Worm (Caenorhabditis elegans): Measurements from ENCODE around the gene sgca-1.

The sgca-1 gene

DNA sequence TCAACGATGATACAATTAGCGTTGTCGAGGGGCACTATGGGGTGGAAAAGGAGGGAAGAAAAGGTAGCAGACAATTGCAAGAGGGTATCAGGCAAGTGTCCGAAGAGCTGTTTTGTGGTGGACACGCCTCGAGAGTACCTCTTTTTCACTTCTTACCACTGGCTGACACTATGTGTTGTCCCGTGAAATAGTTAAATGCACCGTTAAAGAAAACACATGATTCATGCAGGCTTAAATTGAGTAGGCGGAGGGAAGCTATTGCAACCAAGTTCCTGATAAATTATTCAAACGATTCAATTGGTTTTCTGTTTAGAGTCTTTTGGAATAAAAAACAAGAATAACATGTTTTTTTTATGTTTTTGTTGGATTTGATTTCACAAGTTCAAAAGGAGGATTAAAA, 11.3 kb downstream of the sgca-1 start, which contains the start of gene irk-1:
Gene irk-1 (minus strand): TSS at position 101 of the 400 bp plus-strand sequence.
- TF ChIP-seq tra-4 (tag; optimal IDR thresholded peaks at IDR 0.05) (no peak), tbx-37 (GFP tag; conservative IDR thresholded peaks at IDR 0.05) (no peak), ama-1 (optimal IDR thresholded peaks at IDR 0.05) (no peak), tbx-11 (GFP tag; IDR thresholded peaks at IDR 0.05) (no peak), ceh-13 (GFP tag; optimal IDR thresholded peaks at IDR 0.05) (no peak), sea-1 (GFP tag; conservative IDR thresholded peaks at IDR 0.05) (no peak), pes-1 (GFP tag; IDR thresholded peaks at IDR 0.05) (no peak), scrt-1 (GFP tag; IDR thresholded peaks at IDR 0.05) (no peak), hmbx-1 (tag; optimal IDR thresholded peaks at IDR 0.05) (no peak), F13C5.2 (tag; optimal IDR thresholded peaks at IDR 0.05) (no peak), aly-1 (tag; optimal IDR thresholded peaks at IDR 0.05) (no peak), ceh-36 (tag; optimal IDR thresholded peaks at IDR 0.05) (no peak), ets-7 (tag; optimal IDR thresholded peaks at IDR 0.05) (no peak), hmg-4 (GFP tag; optimal IDR thresholded peaks at IDR 0.05) (no peak)

DNA sequence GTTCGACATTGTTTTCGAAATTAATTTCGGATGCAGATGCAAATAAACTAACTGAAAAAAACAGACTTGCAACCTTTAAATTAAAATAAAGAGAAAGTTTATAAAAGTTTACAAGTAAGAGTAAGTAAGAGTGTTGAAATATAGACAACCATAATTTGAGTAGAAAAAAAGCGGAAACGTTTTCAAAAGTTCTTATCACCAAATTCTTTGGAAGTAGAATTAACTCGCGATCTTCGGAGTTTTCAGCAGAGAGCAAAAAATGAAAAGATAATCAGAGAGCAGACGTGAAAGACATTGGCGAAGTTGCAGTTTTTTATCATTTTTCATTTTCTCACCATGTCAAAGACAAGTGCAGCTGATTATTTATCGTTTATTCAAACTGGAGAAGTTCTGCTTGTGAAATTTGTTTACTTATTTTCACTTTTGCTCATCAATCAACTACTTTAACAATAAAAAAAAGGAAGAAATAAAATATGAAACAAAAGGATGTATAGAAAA, 27.6 kb downstream of the sgca-1 start, which contains the start of gene abts-4:
Gene abts-4 (minus strand): TSS at position 51 of the 498 bp plus-strand sequence.
- no peak for TF ChIP-seq pes-1 (GFP tag; IDR thresholded peaks at IDR 0.05)

DNA sequence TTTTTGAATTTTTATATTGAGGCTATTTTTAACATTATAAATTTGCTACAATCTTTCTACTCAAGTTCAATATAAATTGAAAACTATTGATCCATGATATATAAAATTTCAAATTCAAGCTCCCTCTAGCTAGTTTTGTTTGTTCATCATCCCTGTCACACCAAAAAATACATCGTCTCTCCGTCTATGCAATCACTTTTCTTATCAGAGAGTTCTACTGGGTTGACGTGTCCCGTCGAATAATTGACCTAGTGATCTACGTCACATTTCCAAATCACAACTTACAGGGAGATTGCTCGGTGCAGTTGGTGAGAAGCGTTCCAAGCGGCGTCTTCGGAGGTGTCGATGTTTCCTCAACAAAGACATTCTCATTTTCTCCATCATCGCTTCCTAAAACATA, 28.1 kb downstream of the sgca-1 start:
- TF ChIP-seq ama-1 (optimal IDR thresholded peaks at IDR 0.05), result no peak
- no peak for TF ChIP-seq tra-4 (tag; optimal IDR thresholded peaks at IDR 0.05)
- no peak for TF ChIP-seq ceh-36 (tag; optimal IDR thresholded peaks at IDR 0.05)
- no peak for TF ChIP-seq scrt-1 (GFP tag; IDR thresholded peaks at IDR 0.05)
- TF ChIP-seq B0310.2 (tag; optimal IDR thresholded peaks at IDR 0.05), result no peak
- TF ChIP-seq ceh-13 (GFP tag; optimal IDR thresholded peaks at IDR 0.05), result no peak
- TF ChIP-seq hmg-4 (GFP tag; optimal IDR thresholded peaks at IDR 0.05), result no peak
- TF ChIP-seq tbx-37 (GFP tag; conservative IDR thresholded peaks at IDR 0.05), result no peak
- TF ChIP-seq sea-1 (GFP tag; conservative IDR thresholded peaks at IDR 0.05), result no peak
- no peak for TF ChIP-seq hmbx-1 (tag; optimal IDR thresholded peaks at IDR 0.05)
- no peak for TF ChIP-seq pes-1 (GFP tag; IDR thresholded peaks at IDR 0.05)

DNA sequence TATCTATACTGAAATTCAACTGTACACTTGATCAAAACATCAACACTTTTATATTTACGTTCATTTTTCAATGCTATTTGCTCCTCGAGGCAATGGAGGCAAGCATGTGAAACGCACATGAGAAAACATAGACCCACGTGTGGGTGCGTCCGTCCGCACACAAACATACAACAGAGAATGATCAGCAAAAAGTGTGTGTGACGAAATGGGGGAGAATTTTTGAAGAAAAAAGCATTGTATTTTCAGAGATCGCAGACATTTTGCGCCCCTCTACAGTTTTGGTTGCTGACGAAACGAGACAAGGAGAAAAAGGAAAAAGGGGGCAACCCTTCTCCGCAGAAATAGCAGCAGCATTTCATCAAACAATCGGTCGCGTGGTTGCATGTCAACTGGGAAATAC, 39.2 kb downstream of the sgca-1 start:
- TF ChIP-seq pes-1 (GFP tag; IDR thresholded peaks at IDR 0.05) (no peak), scrt-1 (GFP tag; IDR thresholded peaks at IDR 0.05) (no peak), ets-7 (tag; optimal IDR thresholded peaks at IDR 0.05) (no peak), F13C5.2 (tag; optimal IDR thresholded peaks at IDR 0.05) (no peak), ama-1 (optimal IDR thresholded peaks at IDR 0.05) (no peak), hnd-1 (tag; optimal IDR thresholded peaks at IDR 0.05) (no peak), sea-1 (GFP tag; conservative IDR thresholded peaks at IDR 0.05) (no peak), tra-4 (tag; optimal IDR thresholded peaks at IDR 0.05) (no peak), B0310.2 (tag; optimal IDR thresholded peaks at IDR 0.05) (no peak), tbx-37 (GFP tag; conservative IDR thresholded peaks at IDR 0.05) (no peak), ceh-36 (tag; optimal IDR thresholded peaks at IDR 0.05) (no peak), ceh-13 (GFP tag; optimal IDR thresholded peaks at IDR 0.05) (no peak), hmbx-1 (tag; optimal IDR thresholded peaks at IDR 0.05) (no peak), aly-1 (tag; optimal IDR thresholded peaks at IDR 0.05) (no peak), flt-1 (GFP tag; IDR thresholded peaks at IDR 0.05) (no peak), hmg-4 (GFP tag; optimal IDR thresholded peaks at IDR 0.05) (no peak)

DNA sequence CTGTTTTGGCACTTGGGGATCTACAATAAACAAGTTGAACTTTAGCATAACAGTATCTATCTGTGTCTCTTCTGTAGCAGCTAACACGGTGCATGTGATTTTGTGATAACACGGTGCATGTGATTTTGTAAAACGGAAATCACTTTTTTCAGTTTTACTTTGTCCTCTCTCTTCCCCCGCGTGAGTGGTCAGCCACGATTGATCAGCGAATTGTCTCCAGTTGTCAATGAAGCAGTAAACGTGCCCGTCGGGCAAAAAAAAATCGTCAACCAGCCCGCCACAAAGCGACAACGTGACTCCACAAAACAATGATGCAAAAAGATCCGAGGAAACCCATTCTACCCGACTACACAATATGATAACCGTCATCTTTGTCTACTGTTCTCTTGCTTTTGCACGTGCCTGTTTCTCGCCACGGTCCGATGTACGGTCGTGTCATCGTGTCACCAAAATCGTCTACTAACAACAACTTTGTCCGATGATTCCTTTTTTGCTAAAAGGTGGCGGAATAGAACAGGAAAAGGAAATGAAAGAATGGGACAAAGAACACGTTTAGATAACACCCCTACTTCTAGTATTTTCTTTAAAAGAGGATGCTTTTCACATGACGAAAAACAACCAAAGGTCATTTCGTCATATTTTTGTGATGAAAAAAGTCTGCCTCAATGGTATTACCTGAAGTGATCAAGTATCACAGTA, 40.1 kb downstream of the sgca-1 start:
- TF ChIP-seq aly-1 (tag; optimal IDR thresholded peaks at IDR 0.05) (no peak), flt-1 (GFP tag; IDR thresholded peaks at IDR 0.05) (no peak), ama-1 (optimal IDR thresholded peaks at IDR 0.05) (no peak), pes-1 (GFP tag; IDR thresholded peaks at IDR 0.05) (no peak), ceh-13 (GFP tag; optimal IDR thresholded peaks at IDR 0.05) (no peak), tbx-11 (GFP tag; IDR thresholded peaks at IDR 0.05) (no peak), hmbx-1 (tag; optimal IDR thresholded peaks at IDR 0.05) (no peak), F13C5.2 (tag; optimal IDR thresholded peaks at IDR 0.05) (no peak)

DNA sequence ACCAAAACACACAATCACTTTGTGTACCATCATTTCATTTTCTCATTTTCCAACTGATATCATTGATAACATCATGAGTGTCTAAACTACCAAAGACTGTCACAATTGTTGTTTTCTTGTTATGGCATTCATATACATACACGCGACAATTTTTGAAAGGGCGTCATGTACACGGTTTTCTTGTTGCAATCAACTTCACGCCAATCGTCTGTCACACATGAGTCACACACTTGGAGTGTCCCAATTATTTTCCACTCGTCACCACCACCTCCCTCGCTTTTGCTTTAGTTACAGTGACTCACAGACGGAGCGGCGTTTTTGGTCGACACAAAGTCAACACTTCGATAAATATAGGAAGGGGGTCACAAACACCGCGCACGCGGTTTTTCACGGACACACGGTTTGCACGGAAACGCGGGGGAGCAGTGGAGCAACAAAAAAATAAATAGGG, 41.4 kb downstream of the sgca-1 start:
- TF ChIP-seq flt-1 (GFP tag; IDR thresholded peaks at IDR 0.05), result no peak
- no peak for TF ChIP-seq sea-1 (GFP tag; conservative IDR thresholded peaks at IDR 0.05)
- no peak for TF ChIP-seq tbx-37 (GFP tag; conservative IDR thresholded peaks at IDR 0.05)
- no peak for TF ChIP-seq ama-1 (optimal IDR thresholded peaks at IDR 0.05)
- no peak for TF ChIP-seq ets-7 (tag; optimal IDR thresholded peaks at IDR 0.05)
- TF ChIP-seq hmg-4 (GFP tag; optimal IDR thresholded peaks at IDR 0.05), result no peak
- no peak for TF ChIP-seq pes-1 (GFP tag; IDR thresholded peaks at IDR 0.05)
- TF ChIP-seq B0310.2 (tag; optimal IDR thresholded peaks at IDR 0.05), result no peak
- TF ChIP-seq tbx-11 (GFP tag; IDR thresholded peaks at IDR 0.05), result no peak
- no peak for TF ChIP-seq F13C5.2 (tag; optimal IDR thresholded peaks at IDR 0.05)
- TF ChIP-seq ceh-36 (tag; optimal IDR thresholded peaks at IDR 0.05), result no peak
- TF ChIP-seq hnd-1 (tag; optimal IDR thresholded peaks at IDR 0.05), result no peak
- no peak for TF ChIP-seq tra-4 (tag; optimal IDR thresholded peaks at IDR 0.05)

DNA sequence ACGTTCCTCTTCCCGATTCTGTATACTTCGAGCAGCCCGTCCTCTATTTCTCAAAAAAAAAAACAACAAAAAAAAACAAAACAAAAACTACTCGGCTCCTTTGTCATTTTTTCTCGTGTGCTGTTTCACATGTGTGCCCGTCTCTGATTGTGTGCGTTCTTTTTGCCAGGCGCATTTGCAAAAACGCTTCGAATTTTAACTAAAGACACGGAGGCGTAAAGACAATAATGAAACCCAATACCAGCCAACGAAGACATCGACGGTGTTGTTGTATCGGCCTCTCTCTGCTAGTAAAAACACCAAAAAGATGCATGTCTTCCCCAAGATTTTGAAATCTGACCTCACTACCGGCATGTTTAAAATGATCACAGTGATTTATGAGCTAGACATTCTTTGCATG, 42.5 kb downstream of the sgca-1 start:
- TF ChIP-seq tbx-37 (GFP tag; conservative IDR thresholded peaks at IDR 0.05) (no peak), tra-4 (tag; optimal IDR thresholded peaks at IDR 0.05) (no peak), ceh-36 (tag; optimal IDR thresholded peaks at IDR 0.05) (no peak), B0310.2 (tag; optimal IDR thresholded peaks at IDR 0.05) (no peak), hnd-1 (tag; optimal IDR thresholded peaks at IDR 0.05) (no peak), pes-1 (GFP tag; IDR thresholded peaks at IDR 0.05) (no peak), flt-1 (GFP tag; IDR thresholded peaks at IDR 0.05) (no peak), aly-1 (tag; optimal IDR thresholded peaks at IDR 0.05) (no peak), scrt-1 (GFP tag; IDR thresholded peaks at IDR 0.05) (no peak), ets-7 (tag; optimal IDR thresholded peaks at IDR 0.05) (no peak), F13C5.2 (tag; optimal IDR thresholded peaks at IDR 0.05) (no peak), ceh-13 (GFP tag; optimal IDR thresholded peaks at IDR 0.05) (no peak), hmg-4 (GFP tag; optimal IDR thresholded peaks at IDR 0.05) (no peak), tbx-11 (GFP tag; IDR thresholded peaks at IDR 0.05) (no peak), hmbx-1 (tag; optimal IDR thresholded peaks at IDR 0.05) (no peak), ama-1 (optimal IDR thresholded peaks at IDR 0.05) (no peak), sea-1 (GFP tag; conservative IDR thresholded peaks at IDR 0.05) (no peak)
